Worm (Caenorhabditis elegans): ENCODE measurements around the gene exo-1.

DNA sequence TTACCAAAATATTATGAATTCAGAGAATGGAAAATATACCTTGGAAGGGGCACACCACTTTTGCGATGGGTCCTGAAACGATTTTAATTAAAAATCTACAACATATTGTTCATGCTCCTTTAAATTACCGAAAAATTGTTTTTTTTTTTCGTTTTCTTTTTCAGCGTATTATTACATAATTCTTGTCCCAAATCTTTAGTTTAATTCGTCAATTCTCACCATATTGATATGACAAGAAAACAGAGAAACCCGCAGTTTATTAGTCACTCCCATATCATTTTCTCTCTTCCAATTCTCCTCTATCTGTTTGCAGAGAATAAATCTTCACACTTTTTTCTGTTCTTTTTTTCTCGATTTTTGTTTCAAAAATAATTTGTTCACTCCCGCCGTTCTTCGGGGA lies 28.1 kb upstream of the exo-1 start, which contains the start of gene F11F1.1:
- TF ChIP-seq ceh-82 (tag; optimal IDR thresholded peaks at IDR 0.05) (no peak), nhr-77 (tag; optimal IDR thresholded peaks at IDR 0.05) (no peak), fos-1 (tag; optimal IDR thresholded peaks at IDR 0.05) (no peak), ztf-11 (tag; optimal IDR thresholded peaks at IDR 0.05) (no peak), mdl-1 (tag; optimal IDR thresholded peaks at IDR 0.05) (no peak), ztf-4 (tag; optimal IDR thresholded peaks at IDR 0.05) (no peak), ces-1 (GFP tag; optimal IDR thresholded peaks at IDR 0.05) (no peak), mep-1 (tag; optimal IDR thresholded peaks at IDR 0.05) (no peak), unc-86 (tag; optimal IDR thresholded peaks at IDR 0.05) (no peak), ama-1 (optimal IDR thresholded peaks at IDR 0.05) (no peak), egl-27 (tag; optimal IDR thresholded peaks at IDR 0.05) (no peak), skn-1 (tag; optimal IDR thresholded peaks at IDR 0.05) (no peak), blmp-1 (tag; optimal IDR thresholded peaks at IDR 0.05) (peak; percentile 17), elt-2 (tag; optimal IDR thresholded peaks at IDR 0.05) (no peak)
